Worm (Caenorhabditis elegans) whole organism, L1 larva: ENCODE data around the gene ipla-1.

Source experiments
- Y116A8C.19 ChIP-seq: sonication (generic microtip); optimal IDR thresholded peaks from 2 replicates; lab custom pipeline; 2016; ENCODE audit warnings: missing compliant biosample characterization, missing genetic modification characterization, borderline replicate concordance
- egl-27 ChIP-seq, 2 experiments: fragments of 150-350 bp in 1 of 2; sonication (generic microtip); optimal IDR thresholded peaks; 3 replicates each; lab custom pipeline; 2017 to 2018; ENCODE audit warnings: missing biosample characterization in 2 of 2, missing genetic modification characterization in 2 of 2, missing genetic modification reagents in 2 of 2
- elt-3 ChIP-seq, 6 experiments: fragments of 150-350 bp in 1 of 6; sonication (generic microtip); optimal IDR thresholded peaks; 2 replicates each; lab custom pipeline; 2017 to 2018; ENCODE audit warnings: missing biosample characterization in 6 of 6, missing genetic modification characterization in 6 of 6, inconsistent platforms in 1 of 6
- jun-1 ChIP-seq: fragments of 150-350 bp; optimal IDR thresholded peaks from 2 replicates; lab custom pipeline; 2014; ENCODE audit warnings: missing biosample characterization, missing genetic modification reagents, missing genetic modification characterization
- nhr-77 ChIP-seq: fragments of 150-350 bp; optimal IDR thresholded peaks from 2 replicates; lab custom pipeline; 2014; ENCODE audit warnings: missing biosample characterization, missing genetic modification characterization
- snpc-4 ChIP-seq: fragments of 150-350 bp; optimal IDR thresholded peaks from 2 replicates; lab custom pipeline; 2014; ENCODE audit warnings: missing biosample characterization, missing genetic modification characterization
- unc-130 ChIP-seq: fragments of 150-350 bp; optimal IDR thresholded peaks from 2 replicates; lab custom pipeline; 2017; ENCODE audit warnings: missing biosample characterization, missing genetic modification characterization, inconsistent platforms
- unc-62 ChIP-seq: fragments of 150-350 bp; optimal IDR thresholded peaks from 2 replicates; lab custom pipeline; 2014; ENCODE audit warnings: missing biosample characterization, missing genetic modification reagents, missing genetic modification characterization

DNA sequence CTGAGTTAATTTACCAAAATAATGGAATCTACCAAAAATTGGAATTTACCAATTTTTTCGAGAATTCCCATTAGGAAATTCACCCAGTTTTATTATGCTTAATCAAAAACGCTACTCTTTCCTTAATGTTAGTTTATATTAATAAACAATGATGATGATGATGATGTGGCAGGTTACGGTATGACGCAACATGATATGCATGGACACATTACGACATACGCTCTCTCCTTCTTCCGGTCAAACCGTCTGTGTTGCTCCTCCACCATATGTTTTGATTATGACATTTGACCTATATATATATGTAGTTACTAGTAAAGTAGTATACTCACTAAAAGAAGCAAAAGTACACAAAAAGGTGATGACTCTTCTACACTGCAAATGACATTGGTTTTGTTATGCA, 23.8 kb downstream of the ipla-1 start:
- TF ChIP-seq elt-3 (tag; optimal IDR thresholded peaks at IDR 0.05; lab: Kevin White, UChicago) (no peak), egl-27 (tag; optimal IDR thresholded peaks at IDR 0.05; lab: Kevin White, UChicago) (no peak), nhr-77 (no peak), Y116A8C.19 (tag; lab: Kevin White, UChicago) (no peak), snpc-4 (no peak), unc-62 (GFP tag; lab: Kevin White, UChicago) (no peak), jun-1 (tag; lab: Kevin White, UChicago) (no peak), unc-130 (tag; lab: Kevin White, UChicago) (no peak)
